Fruit fly (Drosophila melanogaster) whole organism, embryonic: ENCODE data around the gene dsf.

Experiments used
- ATbp ChIP-seq: fragments of 200-800 bp; sonication (Bioruptor generic); optimal IDR thresholded peaks from 2 replicates; lab custom pipeline; 2017; ENCODE audit warnings: missing biosample characterization, mild to moderate bottlenecking, missing genetic modification characterization, missing genetic modification reagents
- Ada2b ChIP-seq: fragments of 200-800 bp; sonication (Bioruptor generic); IDR thresholded peaks from 2 replicates; pipeline ENCODE4 v1.3.6; 2022; ENCODE audit warnings: missing biosample characterization, missing genetic modification characterization
- B-H1 ChIP-seq: fragments of 200-800 bp; sonication (Bioruptor generic); IDR thresholded peaks from 3 replicates; pipeline ENCODE4 v1.3.6; 2022; ENCODE audit warnings: missing biosample characterization, missing genetic modification characterization
- B-H2 ChIP-seq: fragments of 200-800 bp; sonication (Bioruptor generic); optimal IDR thresholded peaks from 2 replicates; lab custom pipeline; 2018; ENCODE audit warnings: missing biosample characterization, mild to moderate bottlenecking, missing genetic modification characterization
- Bgb ChIP-seq: fragments of 200-800 bp; sonication (Bioruptor generic); IDR thresholded peaks from 2 replicates; pipeline ENCODE4 v1.3.6; 2022; ENCODE audit warnings: missing biosample characterization, missing genetic modification characterization; ENCODE audit not compliant: partially characterized antibody
- CG10366 ChIP-seq: fragments of 200-800 bp; sonication (Bioruptor generic); IDR thresholded peaks from 2 replicates; pipeline ENCODE4 v1.3.6; 2022; ENCODE audit warnings: missing biosample characterization, missing genetic modification characterization
- CG11504 ChIP-seq: fragments of 200-800 bp; sonication (Bioruptor generic); optimal IDR thresholded peaks from 3 replicates; lab custom pipeline; 2019; ENCODE audit warnings: missing biosample characterization, mild to moderate bottlenecking, missing genetic modification characterization, moderate library complexity
- CG11695 ChIP-seq: fragments of 200-800 bp; sonication (Bioruptor generic); IDR thresholded peaks from 3 replicates; pipeline ENCODE4 v1.3.6; 2022; ENCODE audit warnings: missing biosample characterization, missing genetic modification characterization
- CG14050 ChIP-seq: fragments of 200-800 bp; sonication (Bioruptor generic); IDR thresholded peaks from 3 replicates; pipeline ENCODE4 v1.3.6; 2022; ENCODE audit warnings: missing biosample characterization, missing genetic modification characterization
- CG14667 ChIP-seq: fragments of 200-800 bp; sonication (Bioruptor generic); IDR thresholded peaks from 2 replicates; pipeline ENCODE4 v1.3.6; 2022; ENCODE audit warnings: missing biosample characterization, missing genetic modification characterization
- CG15479 ChIP-seq: fragments of 200-800 bp; sonication (Bioruptor generic); optimal IDR thresholded peaks from 3 replicates; lab custom pipeline; 2019; ENCODE audit warnings: missing biosample characterization, mild to moderate bottlenecking, missing genetic modification characterization, moderate library complexity
- CG15696 ChIP-seq: fragments of 200-800 bp; sonication (Bioruptor generic); optimal IDR thresholded peaks from 2 replicates; lab custom pipeline; 2019; ENCODE audit warnings: missing biosample characterization, mild to moderate bottlenecking, missing genetic modification characterization, moderate library complexity
- CG18011 ChIP-seq: fragments of 200-800 bp; sonication (Bioruptor generic); optimal IDR thresholded peaks from 2 replicates; lab custom pipeline; 2017; ENCODE audit warnings: missing biosample characterization, missing genetic modification characterization, mild to moderate bottlenecking, moderate library complexity, missing genotype
- CG2712 ChIP-seq: fragments of 200-800 bp; optimal IDR thresholded peaks from 3 replicates; lab custom pipeline; 2019; ENCODE audit warnings: missing biosample characterization, mild to moderate bottlenecking, missing genetic modification characterization, moderate library complexity
- CG30020 ChIP-seq: fragments of 200-800 bp; optimal IDR thresholded peaks from 2 replicates; lab custom pipeline; 2019; ENCODE audit warnings: missing biosample characterization, mild to moderate bottlenecking, missing genetic modification characterization, moderate library complexity
- CG42726 ChIP-seq: fragments of 200-800 bp; sonication (Bioruptor generic); IDR thresholded peaks from 2 replicates; pipeline ENCODE4 v1.3.6; 2022; ENCODE audit warnings: missing biosample characterization, missing genetic modification characterization; ENCODE audit not compliant: partially characterized antibody
- CG4328 ChIP-seq: fragments of 200-800 bp; sonication (Bioruptor generic); optimal IDR thresholded peaks from 3 replicates; lab custom pipeline; 2017; ENCODE audit warnings: missing biosample characterization, missing genetic modification reagents, missing genetic modification characterization
- CG43689 ChIP-seq: fragments of 200-800 bp; sonication (Bioruptor generic); IDR thresholded peaks from 2 replicates; pipeline ENCODE4 v1.3.6; 2022; ENCODE audit warnings: missing biosample characterization, missing genetic modification characterization
- CG4854 ChIP-seq: fragments of 200-800 bp; sonication (Bioruptor generic); optimal IDR thresholded peaks from 2 replicates; lab custom pipeline; 2016; ENCODE audit warnings: missing biosample characterization, missing genetic modification characterization, inconsistent platforms
- CG5245 ChIP-seq: fragments of 200-800 bp; sonication (Bioruptor generic); optimal IDR thresholded peaks from 3 replicates; lab custom pipeline; 2016; ENCODE audit warnings: missing biosample characterization, missing genetic modification characterization
- CG7987 ChIP-seq: fragments of 200-800 bp; sonication (Bioruptor generic); optimal IDR thresholded peaks from 2 replicates; lab custom pipeline; 2018; ENCODE audit warnings: missing biosample characterization, mild to moderate bottlenecking, missing genetic modification characterization, moderate library complexity
- CrebB ChIP-seq: fragments of 200-800 bp; sonication (Bioruptor generic); optimal IDR thresholded peaks from 3 replicates; lab custom pipeline; 2018; ENCODE audit warnings: missing biosample characterization, mild to moderate bottlenecking, missing genetic modification characterization
- Dip2 ChIP-seq: fragments of 200-800 bp; sonication (Bioruptor generic); IDR thresholded peaks from 2 replicates; pipeline ENCODE4 v1.3.6; 2022; ENCODE audit warnings: missing biosample characterization, missing genetic modification characterization
- Fer3 ChIP-seq: fragments of 200-800 bp; sonication (Bioruptor generic); optimal IDR thresholded peaks from 2 replicates; lab custom pipeline; 2018; ENCODE audit warnings: missing biosample characterization, mild to moderate bottlenecking, missing genetic modification characterization, moderate library complexity
- Gug ChIP-seq: fragments of 200-800 bp; sonication (Bioruptor generic); IDR thresholded peaks from 4 replicates; pipeline ENCODE4 v1.3.6; 2022; ENCODE audit warnings: missing biosample characterization, missing genetic modification characterization
- H15 ChIP-seq: fragments of 200-800 bp; sonication (Bioruptor generic); IDR thresholded peaks from 3 replicates; pipeline ENCODE4 v1.3.6; 2022; ENCODE audit warnings: missing biosample characterization, missing genetic modification characterization
- Hmr ChIP-seq: fragments of 200-800 bp; sonication (Bioruptor generic); optimal IDR thresholded peaks from 3 replicates; lab custom pipeline; 2017; ENCODE audit warnings: mild to moderate bottlenecking, missing biosample characterization, missing genetic modification reagents, missing genetic modification characterization
- Poxn ChIP-seq: fragments of 200-800 bp; sonication (Bioruptor generic); IDR thresholded peaks from 2 replicates; pipeline ENCODE4 v1.3.6; 2022; ENCODE audit warnings: missing biosample characterization, missing genetic modification characterization
- Ravus ChIP-seq: fragments of 200-800 bp; sonication (Bioruptor generic); IDR thresholded peaks from 2 replicates; pipeline ENCODE4 v1.3.6; 2022; ENCODE audit warnings: missing biosample characterization, missing genetic modification characterization
- Ssrp ChIP-seq: fragments of 200-800 bp; sonication (Bioruptor generic); optimal IDR thresholded peaks from 2 replicates; lab custom pipeline; 2018; ENCODE audit warnings: missing biosample characterization, mild to moderate bottlenecking, missing genetic modification characterization, moderate library complexity
- cad ChIP-seq: fragments of >200 bp; optimal IDR thresholded peaks from 2 replicates; lab custom pipeline; 2017; ENCODE audit warnings: missing biosample characterization, missing genetic modification characterization
- dati ChIP-seq: fragments of 200-800 bp; sonication (Bioruptor generic); IDR thresholded peaks from 2 replicates; pipeline ENCODE4 v1.3.6; 2022; ENCODE audit warnings: missing biosample characterization, missing genetic modification characterization
- dmrt11E ChIP-seq: fragments of 200-800 bp; sonication (Bioruptor generic); optimal IDR thresholded peaks from 3 replicates; lab custom pipeline; 2018; ENCODE audit warnings: missing biosample characterization, mild to moderate bottlenecking, missing genetic modification characterization, moderate library complexity
- dpn ChIP-seq, 2 experiments: fragments of 200-800 bp; sonication (Bioruptor generic); optimal IDR thresholded peaks; 3 replicates each; lab custom pipeline; 2016; ENCODE audit warnings: missing biosample characterization in 2 of 2, missing genetic modification characterization in 2 of 2
- en ChIP-seq: fragments of 200-800 bp; sonication (Bioruptor generic); optimal IDR thresholded peaks from 2 replicates; lab custom pipeline; 2016; ENCODE audit warnings: missing biosample characterization, missing genetic modification characterization
- ftz-f1 ChIP-seq: fragments of 200-800 bp; sonication (Bioruptor generic); optimal IDR thresholded peaks from 2 replicates; lab custom pipeline; 2016; ENCODE audit warnings: missing biosample characterization, missing genetic modification characterization
- ind ChIP-seq: fragments of 200-800 bp; sonication (Bioruptor generic); optimal IDR thresholded peaks from 3 replicates; lab custom pipeline; 2016; ENCODE audit warnings: missing biosample characterization, missing genetic modification characterization
- lmd ChIP-seq: fragments of 200-800 bp; sonication (Bioruptor generic); IDR thresholded peaks from 2 replicates; pipeline ENCODE4 v1.3.6; 2022; ENCODE audit warnings: missing biosample characterization, missing genetic modification characterization
- luna ChIP-seq: fragments of 200-800 bp; sonication (Bioruptor generic); optimal IDR thresholded peaks from 2 replicates; lab custom pipeline; 2016; ENCODE audit warnings: missing biosample characterization, missing genetic modification characterization
- mld ChIP-seq: fragments of 200-800 bp; sonication (Bioruptor generic); IDR thresholded peaks from 3 replicates; pipeline ENCODE4 v1.3.6; 2022; ENCODE audit warnings: missing biosample characterization, missing genetic modification characterization; ENCODE audit not compliant: partially characterized antibody
- nerfin-1 ChIP-seq: fragments of 200-800 bp; sonication (Bioruptor generic); optimal IDR thresholded peaks from 3 replicates; lab custom pipeline; 2019; ENCODE audit warnings: missing biosample characterization, mild to moderate bottlenecking, missing genetic modification characterization, moderate library complexity
- pan ChIP-seq, 4 experiments: fragments of >200 bp in 3 of 4; fragments of 200-800 bp in 1 of 4; sonication (Bioruptor generic) in 1 of 4; optimal IDR thresholded peaks in 3 of 4; IDR thresholded peaks in 1 of 4; 2 replicates each; pipeline versions ENCODE4 v1.3.6 to Lab custom; 2017 to 2022; ENCODE audit warnings: missing biosample characterization in 2 of 4, missing genetic modification characterization in 2 of 4, mixed read lengths in 1 of 4
- pita ChIP-seq: fragments of 200-800 bp; sonication (Bioruptor generic); optimal IDR thresholded peaks from 2 replicates; lab custom pipeline; 2017; ENCODE audit warnings: missing biosample characterization, mild to moderate bottlenecking, missing genetic modification characterization
- pnt ChIP-seq: fragments of 200-800 bp; sonication (Bioruptor generic); optimal IDR thresholded peaks from 3 replicates; lab custom pipeline; 2016; ENCODE audit warnings: missing biosample characterization, missing genetic modification characterization
- pros ChIP-seq: fragments of 200-800 bp; sonication (Bioruptor generic); optimal IDR thresholded peaks from 3 replicates; lab custom pipeline; 2019; ENCODE audit warnings: missing biosample characterization, mild to moderate bottlenecking, missing genetic modification characterization, moderate library complexity
- sd ChIP-seq: fragments of 200-800 bp; sonication (Bioruptor generic); optimal IDR thresholded peaks from 3 replicates; lab custom pipeline; 2018; ENCODE audit warnings: missing biosample characterization, mild to moderate bottlenecking, missing genetic modification characterization, moderate library complexity
- tgo ChIP-seq: fragments of 200-800 bp; sonication (Bioruptor generic); IDR thresholded peaks from 3 replicates; pipeline ENCODE4 v1.3.6; 2022; ENCODE audit warnings: missing biosample characterization, missing genetic modification characterization
- tll ChIP-seq, 2 experiments: fragments of 200-800 bp in 1 of 2; fragments of >200 bp in 1 of 2; sonication (Bioruptor generic) in 1 of 2; optimal IDR thresholded peaks; 2 replicates each; lab custom pipeline; 2017 to 2019; ENCODE audit warnings: missing biosample characterization in 2 of 2, missing genetic modification characterization in 2 of 2, mild to moderate bottlenecking in 1 of 2, moderate library complexity in 1 of 2
- toy ChIP-seq: fragments of 200-800 bp; sonication (Bioruptor generic); IDR thresholded peaks from 2 replicates; pipeline ENCODE4 v1.3.6; 2022; ENCODE audit warnings: missing biosample characterization, missing genetic modification characterization

dsf gene

dm6 chr2L:5879363-5879934, 46.3 kb upstream of the dsf start, which contains the start of gene rau (continued):
- TF ChIP-seq tgo (peak; percentile 40; the same call in 1 of the 3 replicates), pnt (GFP tag; lab: Kevin White, UChicago) (no peak), mld (no peak), ind (GFP tag; lab: Kevin White, UChicago) (peak; percentile 70), CG11504 (tag; lab: Kevin White, UChicago) (peak; percentile 70), CG11695 (peak; percentile 66; the same call in 2 of the 3 replicates), CG15696 (tag; lab: Kevin White, UChicago) (peak; percentile 79), CG5245 (peak; percentile 29), CG43689 (GFP tag; lab: Robert Waterston, UW) (no peak), ftz-f1 (GFP tag; lab: Kevin White, UChicago) (no peak), pita (GFP tag; lab: Kevin White, UChicago) (no peak), Poxn (GFP tag; lab: Robert Waterston, UW) (no peak), en (GFP tag; lab: Kevin White, UChicago) (no peak), cad (GFP tag; lab: Kevin White, UChicago) (no peak), lmd (peak; percentile 70; the same call in 1 of the 2 replicates), CG2712 (tag; lab: Kevin White, UChicago) (peak; percentile 91), dpn (GFP tag; optimal IDR thresholded peaks at IDR 0.05; lab: Kevin White, UChicago) (peak; percentile 39 to 56), H15 (GFP tag; lab: Robert Waterston, UW) (no peak), Ssrp (peak; percentile 39), dati (no peak), toy (GFP tag; lab: Robert Waterston, UW) (no peak), dmrt11E (tag; lab: Kevin White, UChicago) (peak; percentile 76), sd (tag; lab: Kevin White, UChicago) (peak; percentile 57), CG15479 (GFP tag; lab: Kevin White, UChicago) (no peak), B-H2 (GFP tag; lab: Kevin White, UChicago) (peak; percentile 65), CG42726 (GFP tag; lab: Robert Waterston, UW) (peak; percentile 62; the same call in 1 of the 2 replicates), CrebB (peak; percentile 20), nerfin-1 (peak; percentile 69), CG30020 (tag; lab: Kevin White, UChicago) (peak; percentile 31), Fer3 (tag; lab: Kevin White, UChicago) (peak; percentile 56), Ada2b (peak; percentile 68), luna (no peak), Dip2 (no peak), CG4328 (GFP tag; lab: Kevin White, UChicago) (peak; percentile 70), pan (optimal IDR thresholded peaks at IDR 0.05; lab: Kevin White, UChicago) (no peak), pan (GFP tag; optimal IDR thresholded peaks at IDR 0.05 in 1 of 2, IDR thresholded peaks at IDR 0.05 in 1 of 2) (peak in 1 of 2 experiments; percentile 56), CG4854 (GFP tag; lab: Kevin White, UChicago) (peak; percentile 41), CG14667 (peak; percentile 39; the same call in 1 of the 2 replicates), CG7987 (peak; percentile 40), ATbp (GFP tag; lab: Kevin White, UChicago) (peak; percentile 73), tll (GFP tag; optimal IDR thresholded peaks at IDR 0.05; lab: Kevin White, UChicago) (no peak), Ravus (GFP tag; lab: Robert Waterston, UW) (no peak), CG18011 (peak; percentile 33), CG14050 (GFP tag; lab: Robert Waterston, UW) (no peak; the same call in 2 of the 3 replicates), B-H1 (GFP tag; lab: Robert Waterston, UW) (no peak), CG10366 (GFP tag; lab: Robert Waterston, UW) (peak; percentile 60), Hmr (GFP tag; lab: Kevin White, UChicago) (peak; percentile 80), pros (GFP tag; lab: Kevin White, UChicago) (peak; percentile 63), Bgb (GFP tag; lab: Robert Waterston, UW) (peak; percentile 44; the same call in 1 of the 2 replicates), Gug (peak; percentile 44; the same call in 1 of the 4 replicates)
